Fruit fly (Drosophila melanogaster): Measurements from ENCODE around the gene Syp.
A peak's percentile ranks its signal among the peaks of the same experiment; 100 is the strongest.

The Syp gene

dm6 chr3R:20833664-20834063 lies 77.1 kb downstream of the Syp start (continued):
- peak; percentile 80 for TF ChIP-seq svp (GFP tag)
- peak; percentile 37 for TF ChIP-seq CG7368 (GFP tag; optimal IDR thresholded peaks at IDR 0.05)
- peak; percentile 55 for TF ChIP-seq OdsH (GFP tag; optimal IDR thresholded peaks at IDR 0.05)
- TF ChIP-seq Sox102F (GFP tag; optimal IDR thresholded peaks at IDR 0.05), result peak; percentile 56
- peak; percentile 6 for TF ChIP-seq topi (GFP tag; optimal IDR thresholded peaks at IDR 0.05)
- TF ChIP-seq CG6792 (GFP tag; optimal IDR thresholded peaks at IDR 0.05), result no peak
- no peak for TF ChIP-seq Hr38 (GFP tag; optimal IDR thresholded peaks at IDR 0.05)
- peak; percentile 85 for TF ChIP-seq Eip78C (GFP tag)
- TF ChIP-seq CG8632 (GFP tag; optimal IDR thresholded peaks at IDR 0.05), result peak; percentile 16
- no peak for TF ChIP-seq ss (GFP tag; optimal IDR thresholded peaks at IDR 0.05)
- TF ChIP-seq CG3919 (GFP tag; optimal IDR thresholded peaks at IDR 0.05), result peak; percentile 21
- peak; percentile 28 for TF ChIP-seq Hr39 (GFP tag; optimal IDR thresholded peaks at IDR 0.05)
- peak in 1 of 2 experiments; percentile 7 for TF ChIP-seq salr (GFP tag; optimal IDR thresholded peaks at IDR 0.05)
- peak; percentile 34 for TF ChIP-seq CG31627 (GFP tag; optimal IDR thresholded peaks at IDR 0.05)

dm6 chr3R:20834770-20835183 lies 78.2 kb downstream of the Syp start:
- TF ChIP-seq fkh (GFP tag; optimal IDR thresholded peaks at IDR 0.05) (peak; percentile 94), eg (GFP tag; IDR thresholded peaks at IDR 0.05) (no peak), vri (GFP tag; optimal IDR thresholded peaks at IDR 0.05) (peak; percentile 53), Eip78C (GFP tag) (peak; percentile 5), net (GFP tag; optimal IDR thresholded peaks at IDR 0.05) (no peak)

- no peak for TF ChIP-seq CG4318 (GFP tag; optimal IDR thresholded peaks at IDR 0.05)
- no peak for TF ChIP-seq Eip93F (GFP tag; optimal IDR thresholded peaks at IDR 0.05)
- TF ChIP-seq CG32006 (GFP tag; optimal IDR thresholded peaks at IDR 0.05), result peak; percentile 13
- peak; percentile 75 for TF ChIP-seq svp (GFP tag)
- TF ChIP-seq CG6854 (GFP tag; optimal IDR thresholded peaks at IDR 0.05), result peak; percentile 65
- TF ChIP-seq pdm3 (GFP tag; optimal IDR thresholded peaks at IDR 0.05), result peak; percentile 6
- TF ChIP-seq Smox (GFP tag; optimal IDR thresholded peaks at IDR 0.05), result peak; percentile 24
- no peak for TF ChIP-seq Gug (GFP tag; IDR thresholded peaks at IDR 0.05)
- peak; percentile 16 for TF ChIP-seq esn (GFP tag; optimal IDR thresholded peaks at IDR 0.05)
- peak; percentile 13 for TF ChIP-seq Hr4 (GFP tag; optimal IDR thresholded peaks at IDR 0.05)
- peak; percentile 6 for TF ChIP-seq Met (GFP tag; optimal IDR thresholded peaks at IDR 0.05)
- peak; percentile 23 for TF ChIP-seq CG3919 (GFP tag; optimal IDR thresholded peaks at IDR 0.05)
- TF ChIP-seq CG6163 (GFP tag; IDR thresholded peaks at IDR 0.05), result peak; percentile 30; the same call in 1 of the 3 replicates
- TF ChIP-seq Sox102F (GFP tag; optimal IDR thresholded peaks at IDR 0.05), result peak; percentile 18
- peak; percentile 1 for TF ChIP-seq topi (GFP tag; optimal IDR thresholded peaks at IDR 0.05)
- TF ChIP-seq net (GFP tag; optimal IDR thresholded peaks at IDR 0.05), result no peak
- peak; percentile 72 for TF ChIP-seq Eip78C (GFP tag)
- peak; percentile 12 for TF ChIP-seq cyc (GFP tag; optimal IDR thresholded peaks at IDR 0.05)
- no peak for TF ChIP-seq Hr38 (GFP tag; optimal IDR thresholded peaks at IDR 0.05)
- no peak for TF ChIP-seq Ets96B (tag; optimal IDR thresholded peaks at IDR 0.05)
- peak; percentile 6 for TF ChIP-seq acj6 (GFP tag; optimal IDR thresholded peaks at IDR 0.05)
Measured at dm6 chr3R:20835531-20835930, 79.0 kb downstream of the Syp start.

- TF ChIP-seq Eip78C (GFP tag) (peak; percentile 81), salr (GFP tag; optimal IDR thresholded peaks at IDR 0.05) (peak in 1 of 2 experiments; percentile 49), CG8632 (GFP tag; optimal IDR thresholded peaks at IDR 0.05) (no peak), CG6854 (GFP tag; optimal IDR thresholded peaks at IDR 0.05) (no peak), CG3919 (GFP tag; optimal IDR thresholded peaks at IDR 0.05) (peak; percentile 27), fkh (GFP tag; optimal IDR thresholded peaks at IDR 0.05) (no peak), Lpt (GFP tag; optimal IDR thresholded peaks at IDR 0.05) (no peak), esn (GFP tag; optimal IDR thresholded peaks at IDR 0.05) (no peak), acj6 (GFP tag; optimal IDR thresholded peaks at IDR 0.05) (peak; percentile 37), Hr38 (GFP tag; optimal IDR thresholded peaks at IDR 0.05) (no peak), CG6163 (GFP tag; IDR thresholded peaks at IDR 0.05) (no peak), CG8119 (GFP tag; IDR thresholded peaks at IDR 0.05) (0 out of 3 replicates have a peak, but pooled peaks have one; percentile 31), dac (GFP tag; optimal IDR thresholded peaks at IDR 0.05) (peak; percentile 31), CG3032 (tag; optimal IDR thresholded peaks at IDR 0.05) (no peak), CG16779 (tag; optimal IDR thresholded peaks at IDR 0.05) (peak; percentile 27), CG10631 (GFP tag; optimal IDR thresholded peaks at IDR 0.05) (peak; percentile 43), Smox (GFP tag; optimal IDR thresholded peaks at IDR 0.05) (no peak), Sox14 (GFP tag; optimal IDR thresholded peaks at IDR 0.05) (no peak), net (GFP tag; optimal IDR thresholded peaks at IDR 0.05) (peak; percentile 5), Gug (GFP tag; IDR thresholded peaks at IDR 0.05) (no peak), achi (GFP tag; optimal IDR thresholded peaks at IDR 0.05) (peak; percentile 27), CG9139 (GFP tag; optimal IDR thresholded peaks at IDR 0.05) (no peak), Ets21C (GFP tag; optimal IDR thresholded peaks at IDR 0.05) (no peak), Hr39 (GFP tag; optimal IDR thresholded peaks at IDR 0.05) (no peak), Eip93F (GFP tag; optimal IDR thresholded peaks at IDR 0.05) (no peak), CG8319 (GFP tag; optimal IDR thresholded peaks at IDR 0.05) (no peak), Ets96B (tag; optimal IDR thresholded peaks at IDR 0.05) (no peak)
Measured at dm6 chr3R:20836257-20836856, 79.8 kb downstream of the Syp start.
